Worm (Caenorhabditis elegans) whole organism, L4 larva: ENCODE measurements around the gene Y54G2A.77.
"Not testable (repeated sequence)": the region's sequence is repeated elsewhere in the genome, so short reads cannot be mapped to it uniquely, and the experiment has no call there.

Experiments used
- D1046.2 ChIP-seq: fragments of 200-800 bp; sonication (Bioruptor generic); IDR thresholded peaks from 2 replicates; pipeline ENCODE4 v1.3.6; 2022; ENCODE audit warnings: missing genetic modification characterization, missing compliant biosample characterization
- F44E2.7 ChIP-seq: fragments of 200-800 bp; sonication (Bioruptor generic); IDR thresholded peaks from 2 replicates; pipeline ENCODE4 v2.1.2; 2022; ENCODE audit warnings: missing genetic modification characterization, missing compliant biosample characterization
- T26A8.4 ChIP-seq: fragments of 200-800 bp; sonication (Bioruptor generic); IDR thresholded peaks from 2 replicates; pipeline ENCODE4 v1.3.6; 2022; ENCODE audit warnings: missing genetic modification characterization, missing compliant biosample characterization
- Y48G9A.11 ChIP-seq: fragments of 200-800 bp; sonication (Bioruptor generic); IDR thresholded peaks from 2 replicates; pipeline ENCODE4 v1.3.6; 2022; ENCODE audit warnings: missing genetic modification reagents, missing genetic modification characterization, missing compliant biosample characterization
- Y5F2A.4 ChIP-seq: fragments of 200-800 bp; sonication (Bioruptor generic); optimal IDR thresholded peaks from 2 replicates; lab custom pipeline; 2018; ENCODE audit warnings: mild to moderate bottlenecking, missing genetic modification characterization, missing compliant biosample characterization
- Y75B8A.6 ChIP-seq: fragments of 200-800 bp; sonication (Bioruptor generic); IDR thresholded peaks from 2 replicates; pipeline ENCODE4 v1.3.6; 2022; ENCODE audit warnings: missing genetic modification reagents, missing genetic modification characterization, missing compliant biosample characterization
- aha-1 ChIP-seq: fragments of 150-350 bp; peaks from one replicate; lab custom pipeline; 2014; ENCODE audit warnings: missing biosample characterization, missing genetic modification characterization
- arid-1 ChIP-seq: fragments of 200-800 bp; sonication (Bioruptor generic); conservative IDR thresholded peaks from 2 replicates; pipeline ENCODE4 v1.3.6; 2022; ENCODE audit warnings: missing genetic modification reagents, missing genetic modification characterization, missing compliant biosample characterization
- ceh-44 ChIP-seq: fragments of 200-800 bp; sonication (Bioruptor generic); IDR thresholded peaks from 2 replicates; pipeline ENCODE4 v1.3.6; 2022; ENCODE audit warnings: missing genetic modification reagents, missing genetic modification characterization, missing compliant biosample characterization
- ces-1 ChIP-seq: fragments of 150-350 bp; sonication (generic microtip); optimal IDR thresholded peaks from 4 replicates; lab custom pipeline; 2014; ENCODE audit warnings: missing biosample characterization, missing genetic modification reagents, missing genetic modification characterization
- ctbp-1 ChIP-seq: fragments of 200-800 bp; sonication (Bioruptor generic); IDR thresholded peaks from 2 replicates; pipeline ENCODE4 v1.3.6; 2022; ENCODE audit warnings: missing genetic modification reagents, missing genetic modification characterization, missing compliant biosample characterization
- daf-12 ChIP-seq: fragments of 150-350 bp; optimal IDR thresholded peaks from 2 replicates; lab custom pipeline; 2014; ENCODE audit warnings: missing biosample characterization, missing genetic modification reagents, missing genetic modification characterization
- daf-16 ChIP-seq, 3 experiments: sonication (generic microtip); optimal IDR thresholded peaks; 2 replicates each; lab custom pipeline; 2016 to 2017; ENCODE audit warnings: missing genetic modification characterization in 3 of 3, missing genetic modification reagents in 3 of 3, mild to moderate bottlenecking in 2 of 3, missing compliant biosample characterization in 2 of 3, missing biosample characterization in 1 of 3, moderate library complexity in 1 of 3
- dmd-8 ChIP-seq: fragments of 200-800 bp; sonication (Bioruptor generic); IDR thresholded peaks from 2 replicates; pipeline ENCODE4 v1.3.6; 2022; ENCODE audit warnings: missing genetic modification characterization, missing compliant biosample characterization
- dmd-9 ChIP-seq: fragments of 200-800 bp; sonication (Bioruptor generic); IDR thresholded peaks from 2 replicates; pipeline ENCODE4 v1.3.6; 2022; ENCODE audit warnings: missing genetic modification reagents, missing genetic modification characterization, missing compliant biosample characterization
- dve-1 ChIP-seq: sonication (generic microtip); optimal IDR thresholded peaks from 2 replicates; lab custom pipeline; 2017; ENCODE audit warnings: antibody characterized with exemption, mild to moderate bottlenecking, missing genetic modification characterization, missing compliant biosample characterization; ENCODE audit not compliant: insufficient read depth
- egl-43 ChIP-seq: fragments of 200-800 bp; sonication (Bioruptor generic); IDR thresholded peaks from 2 replicates; pipeline ENCODE4 v1.3.6; 2022; ENCODE audit warnings: missing genetic modification reagents, missing genetic modification characterization, missing compliant biosample characterization
- gei-8 ChIP-seq: fragments of 200-800 bp; sonication (Bioruptor generic); optimal IDR thresholded peaks from 2 replicates; lab custom pipeline; 2018; ENCODE audit warnings: mild to moderate bottlenecking, missing genetic modification characterization, missing compliant biosample characterization
- hif-1 ChIP-seq, 2 experiments: sonication (generic microtip); optimal IDR thresholded peaks; 2 replicates each; lab custom pipeline; 2016 to 2017; ENCODE audit warnings: missing compliant biosample characterization in 2 of 2, missing genetic modification characterization in 2 of 2, missing genetic modification reagents in 2 of 2, missing genotype in 2 of 2, mild to moderate bottlenecking in 1 of 2
- hlh-11 ChIP-seq: fragments of 200-800 bp; sonication (Bioruptor generic); optimal IDR thresholded peaks from 2 replicates; lab custom pipeline; 2018; ENCODE audit warnings: mild to moderate bottlenecking, missing genetic modification characterization, missing compliant biosample characterization
- hlh-30 ChIP-seq: sonication (generic microtip); optimal IDR thresholded peaks from 2 replicates; lab custom pipeline; 2017; ENCODE audit warnings: antibody characterized with exemption, mild to moderate bottlenecking, missing genetic modification characterization, missing compliant biosample characterization; ENCODE audit not compliant: insufficient read depth
- hmg-1.1 ChIP-seq: fragments of 200-800 bp; sonication (Bioruptor generic); IDR thresholded peaks from 2 replicates; pipeline ENCODE4 v1.3.6; 2022; ENCODE audit warnings: missing genetic modification reagents, missing genetic modification characterization, missing compliant biosample characterization
- lim-7 ChIP-seq: fragments of 200-800 bp; sonication (Bioruptor generic); IDR thresholded peaks from 2 replicates; pipeline ENCODE4 v1.3.6; 2022; ENCODE audit warnings: missing genetic modification characterization, missing compliant biosample characterization
- lin-13 ChIP-seq: fragments of 150-350 bp; optimal IDR thresholded peaks from 2 replicates; lab custom pipeline; 2014; ENCODE audit warnings: missing biosample characterization, missing genetic modification reagents, missing genetic modification characterization
- lin-15B ChIP-seq: fragments of 150-350 bp; sonication (generic microtip); optimal IDR thresholded peaks from 3 replicates; lab custom pipeline; 2014; ENCODE audit warnings: missing biosample characterization, missing genetic modification characterization
- lin-38 ChIP-seq: fragments of 200-800 bp; sonication (Bioruptor generic); IDR thresholded peaks from 2 replicates; pipeline ENCODE4 v1.3.6; 2022; ENCODE audit warnings: missing genetic modification reagents, missing genetic modification characterization, missing compliant biosample characterization
- madf-5 ChIP-seq, 2 experiments: fragments of 200-800 bp; sonication (Bioruptor generic); IDR thresholded peaks; 2 replicates each; pipeline ENCODE4 v1.3.6; 2022; ENCODE audit warnings: missing compliant biosample characterization in 2 of 2, missing genetic modification characterization in 2 of 2
- madf-9 ChIP-seq: fragments of 200-800 bp; sonication (Bioruptor generic); conservative IDR thresholded peaks from 2 replicates; pipeline ENCODE4 v1.3.6; 2022; ENCODE audit warnings: missing genetic modification reagents, missing genetic modification characterization, missing compliant biosample characterization
- mep-1 ChIP-seq: fragments of 150-350 bp; sonication (generic microtip); optimal IDR thresholded peaks from 3 replicates; lab custom pipeline; 2014; ENCODE audit warnings: missing biosample characterization, missing genetic modification characterization
- mes-2 ChIP-seq: sonication (generic microtip); optimal IDR thresholded peaks from 2 replicates; lab custom pipeline; 2016; ENCODE audit warnings: missing genotype, mild to moderate bottlenecking, missing genetic modification characterization, missing compliant biosample characterization; ENCODE audit not compliant: poor library complexity, severe bottlenecking
- nhr-10 ChIP-seq: fragments of 150-350 bp; optimal IDR thresholded peaks from 2 replicates; lab custom pipeline; 2014; ENCODE audit warnings: missing biosample characterization, missing genetic modification characterization
- nhr-102 ChIP-seq: sonication (generic microtip); optimal IDR thresholded peaks from 2 replicates; lab custom pipeline; 2016; ENCODE audit warnings: mild to moderate bottlenecking, missing genetic modification characterization, moderate library complexity, missing compliant biosample characterization
- nhr-111 ChIP-seq: fragments of 200-800 bp; sonication (Bioruptor generic); optimal IDR thresholded peaks from 2 replicates; lab custom pipeline; 2018; ENCODE audit warnings: mild to moderate bottlenecking, missing genetic modification characterization, missing compliant biosample characterization
- nhr-237 ChIP-seq: sonication (generic microtip); optimal IDR thresholded peaks from 2 replicates; lab custom pipeline; 2017; ENCODE audit warnings: missing biosample characterization, missing genetic modification characterization
- nhr-41 ChIP-seq: fragments of 200-800 bp; sonication (Bioruptor generic); IDR thresholded peaks from 2 replicates; pipeline ENCODE4 v1.3.6; 2022; ENCODE audit warnings: missing genetic modification reagents, missing genetic modification characterization, missing compliant biosample characterization
- nhr-48 ChIP-seq: sonication (generic microtip); optimal IDR thresholded peaks from 2 replicates; lab custom pipeline; 2016; ENCODE audit warnings: mild to moderate bottlenecking, missing genetic modification characterization, missing compliant biosample characterization
- nhr-77 ChIP-seq: fragments of 150-350 bp; optimal IDR thresholded peaks from 2 replicates; lab custom pipeline; 2014; ENCODE audit warnings: missing biosample characterization, missing genetic modification characterization
- pha-4 ChIP-seq, 2 experiments: fragments of 150-350 bp in 1 of 2; fragments of 200-800 bp in 1 of 2; sonication (Bioruptor generic) in 1 of 2; IDR thresholded peaks in 1 of 2; optimal IDR thresholded peaks in 1 of 2; 2 replicates each; pipeline versions ENCODE4 v1.3.6 to Lab custom; 2014 to 2022; ENCODE audit warnings: missing genetic modification characterization in 2 of 2, missing genetic modification reagents in 2 of 2, missing biosample characterization in 1 of 2, missing compliant biosample characterization in 1 of 2
- set-16 ChIP-seq: fragments of 200-800 bp; sonication (Bioruptor generic); IDR thresholded peaks from 2 replicates; pipeline ENCODE4 v1.3.6; 2022; ENCODE audit warnings: missing genetic modification reagents, missing genetic modification characterization, missing compliant biosample characterization
- skn-1 ChIP-seq: fragments of 150-350 bp; optimal IDR thresholded peaks from 2 replicates; lab custom pipeline; 2014; ENCODE audit warnings: missing biosample characterization, missing genetic modification characterization
- spr-1 ChIP-seq: sonication (generic microtip); optimal IDR thresholded peaks from 2 replicates; lab custom pipeline; 2016; ENCODE audit warnings: mild to moderate bottlenecking, missing genetic modification characterization, missing compliant biosample characterization
- unc-39 ChIP-seq: sonication (generic microtip); optimal IDR thresholded peaks from 2 replicates; lab custom pipeline; 2017; ENCODE audit warnings: missing biosample characterization, missing genetic modification characterization
- vab-7 ChIP-seq: fragments of 200-800 bp; sonication (Bioruptor generic); IDR thresholded peaks from 2 replicates; pipeline ENCODE4 v1.3.6; 2022; ENCODE audit warnings: missing genetic modification reagents, missing genetic modification characterization, missing compliant biosample characterization
- zag-1 ChIP-seq: fragments of 150-350 bp; optimal IDR thresholded peaks from 2 replicates; lab custom pipeline; 2014; ENCODE audit warnings: missing biosample characterization, missing genetic modification characterization
- zip-11 ChIP-seq: fragments of 200-800 bp; sonication (Bioruptor generic); IDR thresholded peaks from 2 replicates; pipeline ENCODE4 v1.3.6; 2022; ENCODE audit warnings: missing genetic modification characterization, missing compliant biosample characterization
- ztf-7 ChIP-seq: fragments of 150-350 bp; optimal IDR thresholded peaks from 2 replicates; lab custom pipeline; 2014; ENCODE audit warnings: missing biosample characterization, missing genetic modification characterization

Gene Y54G2A.77

ce11 chrIV:2801558-2801957 lies 39.1 kb downstream of the Y54G2A.77 start, which contains the start of gene Y54G2A.44:
Gene Y54G2A.44 (plus strand): TSS chrIV:2801858.
- TF ChIP-seq skn-1 (tag; lab: Kevin White, UChicago); zag-1 (tag; lab: Kevin White, UChicago); lim-7 (GFP tag; lab: Robert Waterston, UW): not testable (repeated sequence)

ce11 chrIV:2802193-2802592 lies 39.7 kb downstream of the Y54G2A.77 start:
- TF ChIP-seq hmg-1.1 (GFP tag; lab: Robert Waterston, UW) (peak; percentile 51; the same call in 1 of the 2 replicates), vab-7 (GFP tag; lab: Robert Waterston, UW) (peak; percentile 86), lin-38 (GFP tag; lab: Robert Waterston, UW) (peak; percentile 65), unc-39 (tag; lab: Kevin White, UChicago) (no peak), ztf-7 (tag; lab: Kevin White, UChicago) (no peak), D1046.2 (GFP tag; lab: Robert Waterston, UW) (peak; percentile 79; the same call in 1 of the 2 replicates), ces-1 (GFP tag; lab: Kevin White, UChicago) (no peak), Y5F2A.4 (GFP tag; lab: Kevin White, UChicago) (peak; percentile 48), madf-5 (GFP tag; IDR thresholded peaks at IDR 0.05; lab: Robert Waterston, UW) (0 out of 4 replicates have a peak, but pooled peaks of 1 of the 2 experiments have one; percentile 51), daf-12 (no peak), nhr-102 (tag; lab: Kevin White, UChicago) (no peak), madf-9 (GFP tag; lab: Robert Waterston, UW) (peak; percentile 68; the same call in 1 of the 2 replicates), nhr-10 (tag; lab: Kevin White, UChicago) (no peak), dmd-9 (GFP tag; lab: Robert Waterston, UW) (peak; percentile 61; the same call in 1 of the 2 replicates), nhr-237 (tag; lab: Kevin White, UChicago) (no peak), arid-1 (GFP tag; lab: Robert Waterston, UW) (peak; percentile 48; the same call in 1 of the 2 replicates), ctbp-1 (GFP tag; lab: Robert Waterston, UW) (peak; percentile 52; the same call in 1 of the 2 replicates), egl-43 (GFP tag; lab: Robert Waterston, UW) (peak; percentile 91), gei-8 (no peak), mep-1 (tag; lab: Kevin White, UChicago) (peak; percentile 4), aha-1 (tag; lab: Kevin White, UChicago) (peak; percentile 95), nhr-41 (GFP tag; lab: Robert Waterston, UW) (no peak), set-16 (GFP tag; lab: Robert Waterston, UW) (no peak), lin-13 (GFP tag; lab: Kevin White, UChicago) (peak; percentile 3), nhr-77 (tag; lab: Kevin White, UChicago) (no peak), lim-7 (GFP tag; lab: Robert Waterston, UW) (peak; percentile 83), hlh-30 (peak; percentile 42), dmd-8 (GFP tag; lab: Robert Waterston, UW) (peak; percentile 67; the same call in 1 of the 2 replicates), dve-1 (tag; lab: Kevin White, UChicago) (peak; percentile 13), lin-15B (tag; lab: Kevin White, UChicago) (no peak), Y48G9A.11 (peak; percentile 75), Y75B8A.6 (GFP tag; lab: Robert Waterston, UW) (0 out of 2 replicates have a peak, but pooled peaks have one; percentile 25), zip-11 (GFP tag; lab: Robert Waterston, UW) (no peak), mes-2 (tag; lab: Kevin White, UChicago) (peak; percentile 54), hif-1 (tag; optimal IDR thresholded peaks at IDR 0.05; lab: Kevin White, UChicago) (no peak), ceh-44 (GFP tag; lab: Robert Waterston, UW) (peak; percentile 65; the same call in 1 of the 2 replicates), hlh-11 (peak; percentile 5), T26A8.4 (GFP tag; lab: Robert Waterston, UW) (peak; percentile 41), nhr-48 (no peak), daf-16 (GFP tag; optimal IDR thresholded peaks at IDR 0.05; lab: Kevin White, UChicago) (peak in 1 of 2 experiments; percentile 69), daf-16 (tag; optimal IDR thresholded peaks at IDR 0.05; lab: Kevin White, UChicago) (peak; percentile 27), pha-4 (GFP tag; IDR thresholded peaks at IDR 0.05; lab: Robert Waterston, UW) (peak; percentile 74), pha-4 (tag; optimal IDR thresholded peaks at IDR 0.05; lab: Kevin White, UChicago) (no peak), F44E2.7 (GFP tag; lab: Robert Waterston, UW) (0 out of 2 replicates have a peak, but pooled peaks have one; percentile 23), nhr-111 (GFP tag; lab: Kevin White, UChicago) (no peak), spr-1 (peak; percentile 28)
